Fruit fly (Drosophila melanogaster): Measurements from ENCODE around the gene CG2260.

The CG2260 gene

DNA sequence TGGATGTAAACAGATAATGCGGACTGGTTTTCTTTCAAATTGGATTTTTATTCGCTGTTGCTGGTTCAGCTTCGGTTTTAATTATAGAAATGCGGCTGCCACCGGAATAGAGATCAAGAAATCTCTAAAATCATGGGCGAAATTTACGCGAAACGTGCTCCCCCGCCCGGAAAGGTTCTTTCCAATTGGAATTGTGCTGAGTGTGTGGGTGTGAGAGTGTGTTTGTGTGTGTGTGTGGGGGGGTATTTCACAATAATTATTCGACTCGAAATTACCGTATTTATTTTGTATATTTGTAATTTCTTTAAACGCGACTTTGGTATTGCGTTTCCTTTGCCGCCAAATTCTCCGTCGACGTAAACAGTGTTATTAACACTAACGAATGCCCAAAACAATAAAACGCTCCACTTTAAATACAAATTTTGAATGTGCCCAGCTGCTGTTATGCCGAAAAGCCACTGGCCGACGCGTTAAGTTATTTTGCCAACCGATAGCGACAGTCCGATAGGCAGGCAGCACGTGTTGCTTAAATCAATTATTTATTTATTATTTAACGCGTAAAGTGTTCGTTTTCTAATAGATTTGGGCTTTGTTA is 5.1 kb downstream of the CG2260 start, which contains the start of gene Gclc (continued):
- no peak for TF ChIP-seq zen2 (GFP tag; IDR thresholded peaks at IDR 0.05; ENCODE audit: partially characterized antibody)
- TF ChIP-seq dati (GFP tag; IDR thresholded peaks at IDR 0.05), result no peak
- TF ChIP-seq NFAT (GFP tag; IDR thresholded peaks at IDR 0.05), result 0 out of 2 replicates have a peak, but pooled peaks have one; percentile 23
- TF ChIP-seq Oli (tag; optimal IDR thresholded peaks at IDR 0.05), result no peak
- no peak for TF ChIP-seq Hand (GFP tag; optimal IDR thresholded peaks at IDR 0.05)
- TF ChIP-seq ara (GFP tag; IDR thresholded peaks at IDR 0.05), result no peak
- no peak for TF ChIP-seq CG6689 (GFP tag; IDR thresholded peaks at IDR 0.05)
- no peak for TF ChIP-seq CG7928 (GFP tag; optimal IDR thresholded peaks at IDR 0.05)
- TF ChIP-seq CG18476 (GFP tag; optimal IDR thresholded peaks at IDR 0.05), result no peak
- TF ChIP-seq Tbp (GFP tag; optimal IDR thresholded peaks at IDR 0.05), result no peak
- no peak for TF ChIP-seq peb (GFP tag; IDR thresholded peaks at IDR 0.05)
- no peak for TF ChIP-seq CG11456 (GFP tag; IDR thresholded peaks at IDR 0.05)
- TF ChIP-seq CG9876 (GFP tag; optimal IDR thresholded peaks at IDR 0.05), result no peak
- peak; percentile 50; the same call in 1 of the 4 replicates for TF ChIP-seq Dll (GFP tag; IDR thresholded peaks at IDR 0.05; ENCODE audit: partially characterized antibody)
- peak; percentile 31 for TF ChIP-seq CG13894 (tag; optimal IDR thresholded peaks at IDR 0.05)
- TF ChIP-seq Optix (GFP tag; IDR thresholded peaks at IDR 0.05), result no peak
- peak; percentile 30 for TF ChIP-seq MESR4 (GFP tag; optimal IDR thresholded peaks at IDR 0.05)
- no peak for TF ChIP-seq CG17361 (GFP tag; IDR thresholded peaks at IDR 0.05)
- no peak for TF ChIP-seq fd102C (GFP tag; optimal IDR thresholded peaks at IDR 0.05)
- TF ChIP-seq CG10654 (GFP tag; optimal IDR thresholded peaks at IDR 0.05), result no peak
- TF ChIP-seq crol (GFP tag; IDR thresholded peaks at IDR 0.05), result no peak
- peak; percentile 79 for TF ChIP-seq CG2116 (GFP tag; optimal IDR thresholded peaks at IDR 0.05)
- TF ChIP-seq run (tag; optimal IDR thresholded peaks at IDR 0.05), result no peak
- TF ChIP-seq Bdp1 (GFP tag; optimal IDR thresholded peaks at IDR 0.05), result no peak
- TF ChIP-seq Bteb2 (GFP tag; optimal IDR thresholded peaks at IDR 0.05), result peak; percentile 0
- no peak for TF ChIP-seq CG18262 (tag; optimal IDR thresholded peaks at IDR 0.05)
- TF ChIP-seq CG34376 (GFP tag; optimal IDR thresholded peaks at IDR 0.05), result peak; percentile 41
- TF ChIP-seq hb (GFP tag; IDR thresholded peaks at IDR 0.05; ENCODE audit: partially characterized antibody), result no peak
- TF ChIP-seq dmrt99B (tag; optimal IDR thresholded peaks at IDR 0.05), result no peak
- no peak for TF ChIP-seq Gug (GFP tag; IDR thresholded peaks at IDR 0.05)
- TF ChIP-seq scrt (GFP tag; optimal IDR thresholded peaks at IDR 0.05), result peak; percentile 47
- TF ChIP-seq CG10147 (GFP tag; optimal IDR thresholded peaks at IDR 0.05), result no peak
- TF ChIP-seq CG1602 (GFP tag; optimal IDR thresholded peaks at IDR 0.05), result no peak
- TF ChIP-seq CG34224 (GFP tag; IDR thresholded peaks at IDR 0.05; ENCODE audit: partially characterized antibody), result peak; percentile 40; the same call in 1 of the 3 replicates
- TF ChIP-seq gce (GFP tag; IDR thresholded peaks at IDR 0.05), result no peak
- no peak for TF ChIP-seq chn (GFP tag; optimal IDR thresholded peaks at IDR 0.05)
- TF ChIP-seq B-H2 (GFP tag; optimal IDR thresholded peaks at IDR 0.05), result no peak
- TF ChIP-seq caup (GFP tag; optimal IDR thresholded peaks at IDR 0.05; ENCODE audit: severe bottlenecking), result no peak
- TF ChIP-seq Dfd (GFP tag; optimal IDR thresholded peaks at IDR 0.05), result no peak
- TF ChIP-seq btn (GFP tag; optimal IDR thresholded peaks at IDR 0.05), result no peak
- no peak for TF ChIP-seq CG10462 (GFP tag; optimal IDR thresholded peaks at IDR 0.05)
- TF ChIP-seq CG8281 (tag; optimal IDR thresholded peaks at IDR 0.05), result no peak
- TF ChIP-seq Hr51 (GFP tag; optimal IDR thresholded peaks at IDR 0.05), result no peak
- peak; percentile 82 for TF ChIP-seq cwo (GFP tag; optimal IDR thresholded peaks at IDR 0.05)
- TF ChIP-seq CG4360 (GFP tag; IDR thresholded peaks at IDR 0.05), result no peak
- no peak for TF ChIP-seq trh (GFP tag; optimal IDR thresholded peaks at IDR 0.05)
- TF ChIP-seq dimm (GFP tag; IDR thresholded peaks at IDR 0.05), result no peak
- TF ChIP-seq sens-2 (GFP tag; IDR thresholded peaks at IDR 0.05), result no peak
- 0 out of 2 replicates have a peak, but pooled peaks have one; percentile 30 for TF ChIP-seq CG3847 (GFP tag; IDR thresholded peaks at IDR 0.05)
- TF ChIP-seq hkb (optimal IDR thresholded peaks at IDR 0.05), result no peak
- TF ChIP-seq hkb (GFP tag; IDR thresholded peaks at IDR 0.05), result no peak

Data from whole organism, embryonic.